Fruit fly (Drosophila melanogaster) whole organism, pupa: ENCODE results near the gene CG43052.

Source experiments
- CG10348 ChIP-seq: fragments of 200-800 bp; sonication (Bioruptor generic); IDR thresholded peaks from 2 replicates; pipeline ENCODE4 v1.3.6; 2022; ENCODE audit warnings: missing biosample characterization, missing genetic modification characterization
- CG13204 ChIP-seq: fragments of 200-800 bp; sonication (Bioruptor generic); optimal IDR thresholded peaks from 2 replicates; lab custom pipeline; 2018; ENCODE audit warnings: missing biosample characterization, mild to moderate bottlenecking, missing genetic modification characterization, moderate library complexity
- CG14655 ChIP-seq: fragments of 200-800 bp; sonication (Bioruptor generic); optimal IDR thresholded peaks from 3 replicates; lab custom pipeline; 2017; ENCODE audit warnings: mild to moderate bottlenecking, missing biosample characterization, missing genetic modification reagents, missing genetic modification characterization
- CG17806 ChIP-seq: fragments of 200-800 bp; sonication (Bioruptor generic); optimal IDR thresholded peaks from 2 replicates; lab custom pipeline; 2018; ENCODE audit warnings: missing biosample characterization, mild to moderate bottlenecking, missing genetic modification characterization, moderate library complexity
- CG4496 ChIP-seq: fragments of 200-800 bp; sonication (Bioruptor generic); IDR thresholded peaks from 3 replicates; pipeline ENCODE4 v1.3.6; 2022; ENCODE audit warnings: missing biosample characterization, missing genetic modification characterization
- CG8301 ChIP-seq: fragments of 200-800 bp; sonication (Bioruptor generic); optimal IDR thresholded peaks from 2 replicates; lab custom pipeline; 2018; ENCODE audit warnings: missing biosample characterization, mild to moderate bottlenecking, missing genetic modification characterization
- Pif1A ChIP-seq: fragments of 200-800 bp; sonication (Bioruptor generic); optimal IDR thresholded peaks from 3 replicates; lab custom pipeline; 2016; ENCODE audit warnings: missing biosample characterization, missing genetic modification characterization
- Snoo ChIP-seq: fragments of 200-800 bp; sonication (Bioruptor generic); optimal IDR thresholded peaks from 3 replicates; lab custom pipeline; 2017; ENCODE audit warnings: missing biosample characterization, mild to moderate bottlenecking, missing genetic modification characterization, inconsistent platforms
- fd96Ca ChIP-seq: fragments of 200-800 bp; sonication (Bioruptor generic); IDR thresholded peaks from 3 replicates; pipeline ENCODE4 v1.3.6; 2022; ENCODE audit warnings: missing biosample characterization, missing genetic modification characterization

DNA sequence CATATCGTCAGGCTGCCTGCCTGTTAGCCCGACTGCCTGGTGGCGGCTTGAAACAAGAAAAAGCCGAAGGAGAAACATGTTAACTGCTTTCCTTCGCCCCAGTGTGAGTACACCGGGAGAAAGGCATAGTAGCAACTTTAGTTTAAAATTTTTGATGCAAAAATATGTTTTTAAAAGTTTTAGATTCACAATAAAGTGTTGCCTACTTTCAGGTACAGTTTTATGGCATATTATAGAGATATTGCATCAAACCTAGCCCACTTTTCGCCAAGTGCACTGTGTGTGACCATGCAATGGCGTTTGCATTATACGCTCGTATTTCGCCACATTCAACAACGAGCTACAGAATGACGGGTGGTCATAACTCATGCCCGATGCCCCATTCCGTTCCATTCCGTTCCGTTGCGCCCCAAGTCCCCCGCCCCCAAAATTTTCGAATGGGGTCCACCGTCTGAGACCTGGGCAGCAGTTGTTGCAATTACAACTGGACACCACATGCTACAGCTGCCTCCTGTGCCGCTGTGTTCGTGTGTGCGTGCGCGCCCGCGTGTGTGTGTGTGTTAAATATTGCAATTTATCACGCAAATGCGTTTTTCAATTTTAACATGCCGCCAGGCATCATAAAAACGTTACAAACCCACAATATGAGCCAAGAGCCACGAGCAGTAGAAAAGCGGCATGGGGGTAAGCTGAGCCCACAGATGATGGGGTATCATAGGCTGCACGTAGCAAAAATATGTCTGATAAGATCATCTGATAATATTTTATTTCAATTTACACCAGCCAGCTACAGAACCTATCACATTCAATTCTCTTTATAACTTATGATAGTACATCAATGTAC, 18.3 kb downstream of the CG43052 start:
- TF ChIP-seq CG4496, result peak; percentile 97
- peak; percentile 98 for TF ChIP-seq fd96Ca
- TF ChIP-seq CG8301 (tag; lab: Kevin White, UChicago), result peak; percentile 96
- peak; percentile 94 for TF ChIP-seq CG17806 (tag; lab: Kevin White, UChicago)
- peak; percentile 98 for TF ChIP-seq Pif1A (GFP tag; lab: Kevin White, UChicago)
- no peak; the same call in 1 of the 2 replicates for TF ChIP-seq CG10348 (GFP tag; lab: Robert Waterston, UW)
- TF ChIP-seq CG13204 (GFP tag; lab: Kevin White, UChicago), result peak; percentile 79
- peak; percentile 94 for TF ChIP-seq Snoo (tag; lab: Kevin White, UChicago)
- TF ChIP-seq CG14655 (GFP tag; lab: Kevin White, UChicago), result peak; percentile 96
